Worm (Caenorhabditis elegans) whole organism, L4/young adult: Measurements from ENCODE around the gene bbln-1.

Experiments used
- W03F9.2 ChIP-seq: fragments of 150-350 bp; optimal IDR thresholded peaks from 2 replicates; lab custom pipeline; 2014; ENCODE audit warnings: missing biosample characterization, missing genetic modification characterization
- dao-5 ChIP-seq: sonication (generic microtip); optimal IDR thresholded peaks from 2 replicates; lab custom pipeline; 2016; ENCODE audit warnings: missing genotype, missing genetic modification characterization, moderate library complexity, missing compliant biosample characterization
- him-1 ChIP-seq: sonication (generic microtip); optimal IDR thresholded peaks from 2 replicates; lab custom pipeline; 2016; ENCODE audit warnings: missing genotype, missing genetic modification reagents, missing genetic modification characterization, missing compliant biosample characterization

The bbln-1 gene

ce11 chrX:3152361-3152760 lies at the start of gene bbln-1:
TSS of gene bbln-1 (minus strand) at chrX:3152461.
- no peak for TF ChIP-seq W03F9.2
- no peak for TF ChIP-seq him-1 (tag; lab: Kevin White, UChicago)
- no peak for TF ChIP-seq dao-5

DNA sequence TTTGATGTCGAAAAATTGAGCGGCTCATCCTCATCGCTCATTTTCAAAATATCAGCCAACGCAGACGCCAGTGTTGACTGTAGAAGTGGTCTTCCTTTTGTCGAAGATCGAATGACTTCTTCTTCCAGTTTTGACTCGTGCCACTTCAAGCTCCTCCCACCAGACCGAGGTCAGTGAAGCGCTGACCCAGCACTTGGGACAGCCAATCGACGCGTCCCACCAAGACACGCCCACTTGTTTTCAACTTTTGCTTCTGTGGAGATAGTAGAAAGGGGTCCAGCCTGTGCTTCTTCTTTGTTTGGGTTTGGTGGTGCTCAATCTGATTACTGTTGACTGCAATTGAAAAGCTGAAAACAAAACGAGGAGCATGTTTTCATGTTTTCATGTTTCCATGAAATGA lies 47.0 kb upstream of the bbln-1 start, which contains the start of gene fax-1:
fax-1 (minus strand) TSS at position 101 of the 400 bp plus-strand sequence.
- TF ChIP-seq dao-5 (no peak), W03F9.2 (no peak), him-1 (tag; lab: Kevin White, UChicago) (no peak)

ce11 chrX:3197319-3197718 lies 45.1 kb upstream of the bbln-1 start:
- TF ChIP-seq him-1 (tag; lab: Kevin White, UChicago), result no peak
- TF ChIP-seq dao-5, result no peak
- no peak for TF ChIP-seq W03F9.2

DNA sequence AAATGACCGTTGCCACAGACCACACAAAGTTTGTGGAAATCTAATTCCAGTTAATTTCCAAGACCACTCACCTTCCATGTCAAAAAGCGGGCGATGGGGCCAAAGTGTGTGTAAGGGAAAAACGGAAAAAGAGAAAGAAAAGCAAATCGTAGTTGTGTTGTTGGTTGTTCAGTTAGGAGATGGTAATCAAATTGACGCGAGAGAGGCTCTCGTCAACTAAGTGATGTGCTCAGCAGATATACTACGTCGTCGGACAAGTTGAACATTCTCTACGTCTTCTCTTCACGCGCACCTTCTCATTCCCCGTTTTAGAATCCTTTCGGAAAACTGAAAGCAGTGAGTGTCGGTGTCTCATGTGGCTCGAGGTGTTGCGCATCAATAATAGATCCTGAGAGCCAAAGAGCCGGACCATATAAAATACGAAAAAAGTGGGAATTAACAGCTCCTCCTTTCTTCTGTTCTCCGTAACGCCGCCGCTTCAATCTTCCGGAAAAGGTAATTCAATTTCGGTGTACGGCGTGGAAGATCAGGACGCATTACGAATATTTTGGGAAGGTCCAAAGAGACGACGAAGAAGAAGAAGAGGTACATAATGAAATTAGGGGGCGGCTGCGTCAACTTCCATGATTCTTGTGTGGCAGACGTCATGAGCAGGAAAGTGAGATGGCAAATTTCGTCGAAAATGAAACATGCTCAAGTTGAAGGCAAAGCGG lies 39.2 kb upstream of the bbln-1 start:
- no peak for TF ChIP-seq him-1 (tag; lab: Kevin White, UChicago)
- no peak for TF ChIP-seq W03F9.2
- no peak for TF ChIP-seq dao-5

DNA sequence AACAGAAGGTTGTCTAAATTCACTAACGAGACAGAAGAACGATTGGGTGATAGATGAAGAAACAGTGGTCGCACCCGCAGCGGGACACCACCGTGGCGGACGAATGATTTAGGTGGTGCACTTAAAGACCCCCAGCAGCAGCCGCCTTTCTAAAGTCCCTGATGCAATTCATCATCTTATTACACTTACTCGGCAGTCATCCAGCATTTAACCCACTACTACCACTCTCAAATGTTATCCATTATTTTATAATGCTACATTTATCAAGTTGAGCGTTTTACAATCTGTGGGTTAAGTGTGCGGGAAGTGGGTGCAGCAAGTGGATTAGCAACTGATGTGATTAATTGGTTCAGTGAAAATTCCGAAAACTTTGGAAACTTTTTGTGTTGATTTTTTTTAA lies 37.9 kb upstream of the bbln-1 start:
- TF ChIP-seq dao-5 (no peak), W03F9.2 (no peak), him-1 (tag; lab: Kevin White, UChicago) (no peak)

DNA sequence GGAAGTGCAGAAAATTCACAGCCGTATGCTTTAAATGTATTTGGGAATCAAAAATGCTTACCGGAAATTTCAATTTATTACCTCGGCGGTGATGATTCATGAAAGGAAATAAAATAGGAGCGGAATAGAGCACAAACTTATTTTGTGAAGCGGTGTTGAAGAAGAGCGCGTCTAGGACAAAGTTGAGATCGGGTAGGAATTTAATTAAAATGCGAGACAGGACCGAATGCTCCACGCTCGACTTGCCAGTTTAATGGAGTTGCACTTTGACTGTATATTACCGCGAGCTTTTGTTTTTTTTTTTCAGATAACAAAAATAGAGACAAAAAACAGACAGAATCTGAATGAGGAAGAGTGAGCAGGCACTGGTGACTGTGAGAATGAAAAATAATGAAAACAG lies 32.4 kb upstream of the bbln-1 start:
- TF ChIP-seq W03F9.2 (no peak), dao-5 (no peak), him-1 (tag; lab: Kevin White, UChicago) (no peak)

- TF ChIP-seq W03F9.2, result no peak
- no peak for TF ChIP-seq dao-5
- no peak for TF ChIP-seq him-1 (tag; lab: Kevin White, UChicago)
These were observed 29.6 kb upstream of the bbln-1 start for ce11 chrX:3181870-3182269.

DNA sequence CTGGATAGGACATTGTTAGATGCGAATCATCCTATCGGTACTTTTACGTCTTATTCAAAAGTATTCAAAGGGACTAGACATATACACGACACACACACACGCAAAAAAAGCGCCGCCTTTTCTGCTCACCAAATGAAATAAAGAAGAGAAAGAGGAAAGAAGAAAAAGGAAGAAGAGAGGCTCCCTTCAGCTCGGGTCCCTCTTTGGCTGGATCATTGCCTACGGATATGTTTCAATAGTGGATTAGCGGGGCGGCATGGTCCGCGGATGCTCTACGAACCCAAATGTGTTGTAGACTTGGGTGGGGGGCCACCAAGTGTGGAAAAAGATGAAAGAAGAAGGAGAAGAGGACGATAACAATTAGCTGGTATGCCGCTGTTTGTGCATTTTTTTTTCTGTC lies 29.1 kb upstream of the bbln-1 start:
- TF ChIP-seq dao-5 (no peak), W03F9.2 (no peak)

DNA sequence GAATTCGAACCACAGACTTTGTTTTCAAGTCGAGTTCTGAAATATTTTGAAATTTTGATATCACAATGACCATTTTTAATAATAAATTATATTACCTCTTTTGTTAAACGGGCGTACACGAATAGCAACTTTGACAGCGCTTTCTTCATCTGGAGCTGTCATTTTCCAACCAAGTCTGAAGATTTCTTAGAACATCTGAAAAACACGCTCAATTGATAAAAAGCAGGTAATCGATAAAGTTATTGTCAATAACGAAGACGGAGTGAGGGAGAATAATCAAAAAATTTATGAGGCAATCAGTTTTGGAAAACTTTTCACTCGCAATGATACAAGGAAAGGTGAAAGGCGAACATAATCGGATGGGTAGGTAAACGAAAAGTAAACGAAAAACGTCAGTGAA lies 26.2 kb upstream of the bbln-1 start, which contains the start of gene klp-4:
klp-4 (minus strand) TSS at position 201 of the 400 bp plus-strand sequence.
- no peak for TF ChIP-seq W03F9.2
- no peak for TF ChIP-seq dao-5
- no peak for TF ChIP-seq him-1 (tag; lab: Kevin White, UChicago)

- no peak for TF ChIP-seq him-1 (tag; lab: Kevin White, UChicago)
- no peak for TF ChIP-seq W03F9.2
- TF ChIP-seq dao-5, result no peak
These were observed 24.5 kb upstream of the bbln-1 start for ce11 chrX:3176728-3177127.

- TF ChIP-seq dao-5 (no peak), him-1 (tag; lab: Kevin White, UChicago) (no peak), W03F9.2 (no peak)
These were observed 18.2 kb upstream of the bbln-1 start, which contains the start of gene C15C7.6 for ce11 chrX:3170456-3170855. TSS of gene C15C7.6 (minus strand) at chrX:3170556.

DNA sequence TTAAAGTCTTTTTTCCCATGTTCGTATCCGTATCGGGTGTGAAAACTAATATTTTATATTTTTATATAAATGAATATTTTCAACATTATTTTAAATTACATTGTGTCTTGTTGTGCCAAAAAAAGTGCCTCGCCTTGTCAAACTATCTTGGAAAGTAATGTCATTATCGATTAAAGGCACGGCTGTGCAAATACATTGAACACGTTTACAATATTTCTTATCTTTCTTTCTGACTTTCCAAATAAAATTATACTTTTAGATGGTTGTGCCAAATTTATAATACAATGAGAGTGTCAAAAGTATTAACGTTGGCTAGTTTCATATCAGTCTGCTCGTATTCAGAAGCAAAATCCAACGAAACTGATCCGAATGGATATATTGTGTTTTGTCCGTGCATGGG lies 13.3 kb upstream of the bbln-1 start, which contains the start of gene pfut-1:
pfut-1 (plus strand) TSS at position 258 of the 400 bp plus-strand sequence.
- no peak for TF ChIP-seq dao-5
- TF ChIP-seq him-1 (tag; lab: Kevin White, UChicago), result no peak
- no peak for TF ChIP-seq W03F9.2

ce11 chrX:3163972-3164575 lies 11.8 kb upstream of the bbln-1 start, which contains the start of gene syx-6:
TSS of gene syx-6 (plus strand) at chrX:3164525.
- no peak for TF ChIP-seq dao-5
- no peak for TF ChIP-seq W03F9.2
- no peak for TF ChIP-seq him-1 (tag; lab: Kevin White, UChicago)

DNA sequence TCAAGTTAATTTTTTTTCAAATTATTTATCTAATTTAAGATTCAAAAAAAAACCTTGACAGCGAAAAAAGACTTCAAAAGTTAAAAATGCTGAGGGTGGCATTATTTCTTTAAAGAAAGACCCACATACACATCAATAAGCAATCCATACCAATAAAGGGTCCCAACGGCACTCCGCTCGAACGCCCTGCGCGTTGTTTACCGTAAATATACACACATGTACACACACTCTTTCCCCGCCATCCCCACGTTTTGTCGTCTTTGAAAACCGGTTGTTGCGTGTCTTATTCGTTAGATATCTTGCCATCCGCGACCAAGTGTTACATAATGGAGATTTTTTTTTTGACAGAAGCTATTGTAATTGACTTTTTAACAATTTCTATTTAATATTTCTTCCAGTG lies 7.3 kb upstream of the bbln-1 start, which contains the start of gene gcc-1:
gcc-1 (plus strand) TSS at position 399 of the 400 bp plus-strand sequence.
- no peak for TF ChIP-seq W03F9.2
- no peak for TF ChIP-seq him-1 (tag; lab: Kevin White, UChicago)
- no peak for TF ChIP-seq dao-5

ce11 chrX:3156062-3156791 lies 4.0 kb upstream of the bbln-1 start:
- TF ChIP-seq dao-5 (no peak), him-1 (tag; lab: Kevin White, UChicago) (no peak), W03F9.2 (no peak)
